Fruit fly (Drosophila melanogaster): ENCODE measurements around the gene CG32447.

CG32447 gene

DNA sequence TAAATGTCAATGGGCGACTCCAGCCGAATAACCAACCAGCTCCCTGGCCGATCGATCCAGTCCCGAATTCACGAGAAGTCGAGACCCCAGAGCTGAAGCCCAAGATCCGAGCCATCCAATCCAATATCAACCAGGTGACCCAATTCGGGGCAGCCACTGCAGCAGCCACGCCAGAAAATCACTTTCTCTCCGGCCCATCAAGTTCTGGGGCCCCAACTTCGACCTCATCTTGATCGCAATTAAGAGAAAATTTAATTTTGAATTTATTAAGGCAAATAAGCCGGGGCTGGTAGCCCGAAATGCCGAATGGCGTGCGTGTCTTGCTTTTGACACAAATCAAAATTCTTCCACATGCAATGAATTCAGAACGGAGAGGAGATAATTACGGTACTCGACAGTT lies 58.3 kb downstream of the CG32447 start:
- TF ChIP-seq CG5204 (GFP tag; optimal IDR thresholded peaks at IDR 0.05) (no peak), Hr96 (GFP tag; optimal IDR thresholded peaks at IDR 0.05) (no peak), toe (GFP tag; optimal IDR thresholded peaks at IDR 0.05) (no peak), ovo (GFP tag; optimal IDR thresholded peaks at IDR 0.05) (no peak), pad (GFP tag; optimal IDR thresholded peaks at IDR 0.05) (no peak), CG7101 (tag; optimal IDR thresholded peaks at IDR 0.05) (no peak), Mnt (GFP tag; optimal IDR thresholded peaks at IDR 0.05) (no peak), CG1620 (GFP tag; optimal IDR thresholded peaks at IDR 0.05) (no peak), CG12768 (GFP tag; optimal IDR thresholded peaks at IDR 0.05) (no peak), kay (GFP tag; ENCODE audit: borderline replicate concordance) (no peak), CG14711 (tag; optimal IDR thresholded peaks at IDR 0.05) (no peak), CG33017 (tag; optimal IDR thresholded peaks at IDR 0.05) (no peak), Crg-1 (GFP tag; optimal IDR thresholded peaks at IDR 0.05) (no peak), CG11617 (GFP tag; optimal IDR thresholded peaks at IDR 0.05) (no peak), cnc (optimal IDR thresholded peaks at IDR 0.05) (no peak), tj (GFP tag; optimal IDR thresholded peaks at IDR 0.05) (no peak), Clk (GFP tag; optimal IDR thresholded peaks at IDR 0.05) (no peak), cic (GFP tag; optimal IDR thresholded peaks at IDR 0.05) (no peak), CG7045 (GFP tag; optimal IDR thresholded peaks at IDR 0.05) (no peak), bab1 (GFP tag; optimal IDR thresholded peaks at IDR 0.05) (no peak)

DNA sequence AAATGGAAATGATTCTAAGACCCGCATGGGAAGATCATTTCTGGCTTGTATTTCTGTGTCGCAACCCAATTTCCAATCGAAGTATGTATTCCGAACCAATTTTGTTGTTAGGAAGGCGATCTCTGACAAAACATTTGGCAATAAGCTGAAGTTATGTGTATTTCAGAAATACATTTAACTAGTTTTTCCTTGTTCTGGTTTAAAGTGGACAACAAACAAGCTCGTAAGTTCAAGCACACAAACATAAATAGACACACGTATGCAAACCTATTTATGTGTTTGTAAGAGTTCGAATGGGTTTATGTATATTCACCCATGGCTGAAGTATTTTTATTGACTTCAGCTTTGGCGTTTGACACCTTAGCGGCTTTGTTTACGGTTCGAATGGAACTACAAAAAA lies 60.3 kb downstream of the CG32447 start:
- no peak for TF ChIP-seq CG5204 (GFP tag; optimal IDR thresholded peaks at IDR 0.05)
- TF ChIP-seq Mnt (GFP tag; optimal IDR thresholded peaks at IDR 0.05), result no peak
- no peak for TF ChIP-seq CG11617 (GFP tag; optimal IDR thresholded peaks at IDR 0.05)
- TF ChIP-seq CG1620 (GFP tag; optimal IDR thresholded peaks at IDR 0.05), result no peak
- TF ChIP-seq tj (GFP tag; optimal IDR thresholded peaks at IDR 0.05), result no peak
- TF ChIP-seq toe (GFP tag; optimal IDR thresholded peaks at IDR 0.05), result no peak
- TF ChIP-seq cic (GFP tag; optimal IDR thresholded peaks at IDR 0.05), result no peak
- no peak for TF ChIP-seq CG33017 (tag; optimal IDR thresholded peaks at IDR 0.05)
- TF ChIP-seq Clk (GFP tag; optimal IDR thresholded peaks at IDR 0.05), result no peak
- no peak for TF ChIP-seq kay (GFP tag; ENCODE audit: borderline replicate concordance)
- TF ChIP-seq ovo (GFP tag; optimal IDR thresholded peaks at IDR 0.05), result no peak
- no peak for TF ChIP-seq cnc (optimal IDR thresholded peaks at IDR 0.05)
- TF ChIP-seq Hr96 (GFP tag; optimal IDR thresholded peaks at IDR 0.05), result no peak

DNA sequence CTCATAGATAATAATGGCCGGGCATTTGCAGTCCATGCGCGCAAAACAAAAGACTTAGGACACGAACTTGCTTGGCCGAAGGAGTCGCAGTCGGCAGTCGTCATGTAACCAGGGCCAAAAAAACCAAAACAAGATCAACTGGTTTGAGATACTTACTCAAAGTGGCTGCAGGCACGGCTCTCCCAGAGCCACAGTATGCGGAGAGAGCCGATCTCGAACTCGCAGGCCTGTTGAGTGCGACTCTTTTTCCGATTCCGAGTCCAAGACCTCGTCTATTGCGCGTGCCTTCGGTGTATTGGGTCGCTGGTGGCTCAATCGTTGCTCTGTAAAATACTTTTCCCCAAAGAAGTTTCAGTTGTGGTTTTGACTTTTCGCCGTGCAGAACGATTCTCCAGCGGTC lies 61.6 kb downstream of the CG32447 start, which contains the start of gene CG43980:
Gene CG43980 (plus strand): TSS at position 352 of the 400 bp plus-strand sequence.
- no peak for TF ChIP-seq CG33017 (tag; optimal IDR thresholded peaks at IDR 0.05)
- TF ChIP-seq CG12768 (GFP tag; optimal IDR thresholded peaks at IDR 0.05), result no peak
- TF ChIP-seq pad (GFP tag; optimal IDR thresholded peaks at IDR 0.05), result no peak
- TF ChIP-seq Clk (GFP tag; optimal IDR thresholded peaks at IDR 0.05), result no peak
- no peak for TF ChIP-seq CG7045 (GFP tag; optimal IDR thresholded peaks at IDR 0.05)
- TF ChIP-seq cic (GFP tag; optimal IDR thresholded peaks at IDR 0.05), result no peak
- TF ChIP-seq cnc (optimal IDR thresholded peaks at IDR 0.05), result no peak
- TF ChIP-seq CG14711 (tag; optimal IDR thresholded peaks at IDR 0.05), result no peak
- TF ChIP-seq kay (GFP tag; ENCODE audit: borderline replicate concordance), result no peak
- TF ChIP-seq Hr96 (GFP tag; optimal IDR thresholded peaks at IDR 0.05), result no peak
- TF ChIP-seq tj (GFP tag; optimal IDR thresholded peaks at IDR 0.05), result no peak
- no peak for TF ChIP-seq CG7101 (tag; optimal IDR thresholded peaks at IDR 0.05)
- no peak for TF ChIP-seq ovo (GFP tag; optimal IDR thresholded peaks at IDR 0.05)
- no peak for TF ChIP-seq bab1 (GFP tag; optimal IDR thresholded peaks at IDR 0.05)

DNA sequence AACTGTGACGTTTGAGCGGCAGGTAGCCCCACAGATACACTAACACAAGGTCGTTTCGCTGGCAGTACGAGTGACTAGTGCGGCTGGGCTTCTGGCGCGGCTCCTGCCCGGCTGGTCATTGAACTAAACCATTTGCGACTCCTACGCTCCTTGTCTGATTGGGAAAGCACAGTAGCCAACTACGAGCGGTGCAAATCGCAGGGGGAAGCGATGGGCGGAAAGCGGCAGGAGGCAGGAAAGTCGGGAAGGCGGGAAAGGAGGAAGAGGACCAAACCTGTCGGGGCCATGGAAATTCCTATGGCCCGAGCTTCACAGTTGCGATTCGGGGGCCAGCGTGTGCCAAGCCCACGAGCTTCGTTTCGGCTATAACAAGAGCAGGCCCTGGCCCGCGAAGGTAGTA lies 62.0 kb downstream of the CG32447 start:
- no peak for TF ChIP-seq CG14711 (tag; optimal IDR thresholded peaks at IDR 0.05)
- TF ChIP-seq Clk (GFP tag; optimal IDR thresholded peaks at IDR 0.05), result no peak

DNA sequence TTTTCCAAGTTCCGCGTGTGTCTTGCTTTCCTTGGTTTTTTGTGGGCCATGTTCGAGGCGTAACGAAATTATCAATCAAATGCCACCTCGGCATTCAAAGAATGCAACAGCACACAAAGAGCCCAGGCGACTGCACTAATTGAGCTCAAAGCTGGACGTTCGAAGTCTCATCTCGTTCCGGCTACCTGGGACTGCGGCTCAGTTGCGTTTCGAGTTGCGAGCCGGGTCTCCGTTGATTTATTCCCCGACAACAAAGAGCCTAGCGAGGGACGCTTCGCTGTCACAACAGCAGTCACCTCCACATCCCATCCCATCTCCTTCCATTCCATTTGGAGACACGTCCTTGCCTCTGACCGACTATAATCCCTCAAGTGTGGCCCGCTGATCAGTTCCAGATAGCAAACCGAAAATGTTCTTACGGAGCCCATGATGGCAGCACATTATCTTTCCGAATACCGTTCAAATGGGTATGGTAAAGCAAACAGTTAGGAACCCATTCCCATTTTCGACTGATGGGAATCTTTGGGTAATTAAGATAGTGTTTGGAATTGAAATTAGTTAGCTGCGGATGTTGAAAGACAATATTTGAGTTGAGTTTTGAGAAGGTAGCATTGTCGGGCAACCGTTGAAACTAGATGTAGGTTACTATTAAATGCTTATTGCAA lies 63.1 kb downstream of the CG32447 start:
- TF ChIP-seq CG7045 (GFP tag; optimal IDR thresholded peaks at IDR 0.05) (no peak), CG12768 (GFP tag; optimal IDR thresholded peaks at IDR 0.05) (no peak), ovo (GFP tag; optimal IDR thresholded peaks at IDR 0.05) (no peak), Crg-1 (GFP tag; optimal IDR thresholded peaks at IDR 0.05) (no peak), kay (GFP tag; ENCODE audit: borderline replicate concordance) (no peak), Hr96 (GFP tag; optimal IDR thresholded peaks at IDR 0.05) (no peak), cic (GFP tag; optimal IDR thresholded peaks at IDR 0.05) (no peak), CG33017 (tag; optimal IDR thresholded peaks at IDR 0.05) (no peak), cnc (optimal IDR thresholded peaks at IDR 0.05) (no peak), tj (GFP tag; optimal IDR thresholded peaks at IDR 0.05) (no peak), CG7101 (tag; optimal IDR thresholded peaks at IDR 0.05) (no peak), toe (GFP tag; optimal IDR thresholded peaks at IDR 0.05) (no peak), Clk (GFP tag; optimal IDR thresholded peaks at IDR 0.05) (no peak), CG11617 (GFP tag; optimal IDR thresholded peaks at IDR 0.05) (no peak), CG14711 (tag; optimal IDR thresholded peaks at IDR 0.05) (no peak), CG5204 (GFP tag; optimal IDR thresholded peaks at IDR 0.05) (no peak)

DNA sequence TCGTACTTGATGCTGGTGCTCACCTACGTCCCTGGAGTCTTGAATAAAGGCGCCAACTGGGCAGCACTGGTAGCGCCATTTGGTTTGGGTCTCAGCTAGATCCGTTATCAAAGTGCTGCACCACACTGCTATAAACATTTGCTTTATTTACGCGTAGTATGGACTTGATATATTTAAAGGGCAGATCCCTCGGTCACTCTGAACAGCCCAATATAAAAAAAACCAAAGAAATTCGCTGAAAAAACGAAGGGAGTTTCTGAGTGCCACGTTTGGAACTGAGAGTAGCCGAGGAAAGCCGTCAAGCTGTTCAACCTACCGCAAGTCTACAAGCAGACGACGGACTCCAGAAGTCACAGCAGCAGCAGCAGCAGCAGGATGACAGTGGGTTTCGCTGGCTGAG lies 65.3 kb downstream of the CG32447 start, which contains the start of gene Atox1:
Gene Atox1 (plus strand): TSS at position 181 of the 400 bp plus-strand sequence.
- TF ChIP-seq cnc (optimal IDR thresholded peaks at IDR 0.05) (no peak), bab1 (GFP tag; optimal IDR thresholded peaks at IDR 0.05) (peak; percentile 75), CG1620 (GFP tag; optimal IDR thresholded peaks at IDR 0.05) (peak; percentile 33), Crg-1 (GFP tag; optimal IDR thresholded peaks at IDR 0.05) (peak; percentile 10), CG7045 (GFP tag; optimal IDR thresholded peaks at IDR 0.05) (peak; percentile 9), pad (GFP tag; optimal IDR thresholded peaks at IDR 0.05) (peak; percentile 29), cic (GFP tag; optimal IDR thresholded peaks at IDR 0.05) (peak; percentile 38), CG12768 (GFP tag; optimal IDR thresholded peaks at IDR 0.05) (peak; percentile 26), toe (GFP tag; optimal IDR thresholded peaks at IDR 0.05) (peak; percentile 35), Clk (GFP tag; optimal IDR thresholded peaks at IDR 0.05) (no peak), kay (GFP tag; ENCODE audit: borderline replicate concordance) (no peak), CG14711 (tag; optimal IDR thresholded peaks at IDR 0.05) (peak; percentile 17), CG7101 (tag; optimal IDR thresholded peaks at IDR 0.05) (peak; percentile 44)

All from whole organism, adult.